Worm (Caenorhabditis elegans): ENCODE measurements around the gene C33D9.8.

C33D9.8 gene

ce11 chrIV:8782172-8782571 lies 4.4 kb downstream of the C33D9.8 start:
- TF ChIP-seq nhr-76 (tag; optimal IDR thresholded peaks at IDR 0.05) (no peak), nhr-237 (tag; optimal IDR thresholded peaks at IDR 0.05) (peak; percentile 56), pha-4 (tag; optimal IDR thresholded peaks at IDR 0.05) (peak; percentile 77), ceh-83 (GFP tag; optimal IDR thresholded peaks at IDR 0.05) (peak; percentile 52), nhr-12 (tag; optimal IDR thresholded peaks at IDR 0.05) (no peak), ztf-11 (tag; optimal IDR thresholded peaks at IDR 0.05) (peak; percentile 74), hlh-1 (tag; optimal IDR thresholded peaks at IDR 0.05) (peak; percentile 93), elt-1 (tag; optimal IDR thresholded peaks at IDR 0.05; ENCODE audit: borderline replicate concordance, insufficient read depth) (peak; percentile 45), bed-3 (GFP tag; optimal IDR thresholded peaks at IDR 0.05) (peak; percentile 14), nhr-2 (tag; optimal IDR thresholded peaks at IDR 0.05) (peak; percentile 26), unc-120 (tag; optimal IDR thresholded peaks at IDR 0.05; ENCODE audit: poor library complexity, severe bottlenecking) (peak; percentile 95), mls-2 (tag; optimal IDR thresholded peaks at IDR 0.05) (peak; percentile 74), unc-39 (tag; optimal IDR thresholded peaks at IDR 0.05) (no peak), M03D4.4 (tag; optimal IDR thresholded peaks at IDR 0.05) (peak; percentile 54), mep-1 (tag; optimal IDR thresholded peaks at IDR 0.05) (peak; percentile 84), lin-13 (tag; optimal IDR thresholded peaks at IDR 0.05) (peak; percentile 75), sptf-1 (tag; optimal IDR thresholded peaks at IDR 0.05) (peak; percentile 78), cnd-1 (tag; optimal IDR thresholded peaks at IDR 0.05) (peak; percentile 83), mab-5 (tag; optimal IDR thresholded peaks at IDR 0.05) (no peak), ceh-39 (tag; optimal IDR thresholded peaks at IDR 0.05) (no peak), flh-1 (GFP tag; optimal IDR thresholded peaks at IDR 0.05) (no peak), ham-2 (GFP tag; optimal IDR thresholded peaks at IDR 0.05) (peak; percentile 98), ceh-43 (GFP tag; optimal IDR thresholded peaks at IDR 0.05) (peak; percentile 31), nhr-28 (tag; optimal IDR thresholded peaks at IDR 0.05) (no peak), unc-62 (GFP tag; optimal IDR thresholded peaks at IDR 0.05) (peak; percentile 84), zip-8 (tag; optimal IDR thresholded peaks at IDR 0.05) (no peak), tbx-8 (GFP tag; optimal IDR thresholded peaks at IDR 0.05) (peak; percentile 21), blmp-1 (tag; optimal IDR thresholded peaks at IDR 0.05) (no peak), lsy-2 (tag; optimal IDR thresholded peaks at IDR 0.05) (peak; percentile 69), ces-1 (GFP tag; optimal IDR thresholded peaks at IDR 0.05) (peak; percentile 53), snpc-4 (tag; optimal IDR thresholded peaks at IDR 0.05) (no peak), drap-1 (GFP tag; optimal IDR thresholded peaks at IDR 0.05) (peak; percentile 75), elt-3 (tag; optimal IDR thresholded peaks at IDR 0.05) (peak; percentile 5), lin-32 (GFP tag; optimal IDR thresholded peaks at IDR 0.05) (peak; percentile 74), sem-2 (GFP tag; optimal IDR thresholded peaks at IDR 0.05) (no peak)

- no peak for TF ChIP-seq ceh-43 (GFP tag; optimal IDR thresholded peaks at IDR 0.05)
- no peak for TF ChIP-seq bed-3 (GFP tag; optimal IDR thresholded peaks at IDR 0.05)
- no peak for TF ChIP-seq ceh-39 (tag; optimal IDR thresholded peaks at IDR 0.05)
- no peak for TF ChIP-seq unc-62 (GFP tag; optimal IDR thresholded peaks at IDR 0.05)
- no peak for TF ChIP-seq elt-3 (tag; optimal IDR thresholded peaks at IDR 0.05)
- no peak for TF ChIP-seq snpc-4 (tag; optimal IDR thresholded peaks at IDR 0.05)
- no peak for TF ChIP-seq sptf-1 (tag; optimal IDR thresholded peaks at IDR 0.05)
- no peak for TF ChIP-seq zip-8 (tag; optimal IDR thresholded peaks at IDR 0.05)
- TF ChIP-seq ztf-11 (tag; optimal IDR thresholded peaks at IDR 0.05): no peak
- TF ChIP-seq hlh-1 (tag; optimal IDR thresholded peaks at IDR 0.05): no peak
- TF ChIP-seq elt-1 (tag; optimal IDR thresholded peaks at IDR 0.05; ENCODE audit: borderline replicate concordance, insufficient read depth): no peak
- TF ChIP-seq drap-1 (GFP tag; optimal IDR thresholded peaks at IDR 0.05): no peak
- no peak for TF ChIP-seq M03D4.4 (tag; optimal IDR thresholded peaks at IDR 0.05)
- no peak for TF ChIP-seq ceh-83 (GFP tag; optimal IDR thresholded peaks at IDR 0.05)
- no peak for TF ChIP-seq lin-13 (tag; optimal IDR thresholded peaks at IDR 0.05)
Measured at ce11 chrIV:8778045-8778444, 8.5 kb downstream of the C33D9.8 start, which contains the start of gene C33D9.6. Gene C33D9.6 (minus strand): TSS chrIV:8778145.

- TF ChIP-seq zip-8 (tag; optimal IDR thresholded peaks at IDR 0.05): no peak
- TF ChIP-seq elt-1 (tag; optimal IDR thresholded peaks at IDR 0.05; ENCODE audit: borderline replicate concordance, insufficient read depth): no peak
- TF ChIP-seq flh-1 (GFP tag; optimal IDR thresholded peaks at IDR 0.05): no peak
- TF ChIP-seq bed-3 (GFP tag; optimal IDR thresholded peaks at IDR 0.05): no peak
- no peak for TF ChIP-seq pha-4 (tag; optimal IDR thresholded peaks at IDR 0.05)
- TF ChIP-seq ces-1 (GFP tag; optimal IDR thresholded peaks at IDR 0.05): no peak
- TF ChIP-seq sem-2 (GFP tag; optimal IDR thresholded peaks at IDR 0.05): no peak
- no peak for TF ChIP-seq nhr-12 (tag; optimal IDR thresholded peaks at IDR 0.05)
- TF ChIP-seq nhr-237 (tag; optimal IDR thresholded peaks at IDR 0.05): no peak
- no peak for TF ChIP-seq nhr-2 (tag; optimal IDR thresholded peaks at IDR 0.05)
- no peak for TF ChIP-seq M03D4.4 (tag; optimal IDR thresholded peaks at IDR 0.05)
- no peak for TF ChIP-seq sptf-1 (tag; optimal IDR thresholded peaks at IDR 0.05)
- TF ChIP-seq mab-5 (tag; optimal IDR thresholded peaks at IDR 0.05): no peak
- TF ChIP-seq lin-13 (tag; optimal IDR thresholded peaks at IDR 0.05): no peak
- TF ChIP-seq lsy-2 (tag; optimal IDR thresholded peaks at IDR 0.05): no peak
- TF ChIP-seq ceh-83 (GFP tag; optimal IDR thresholded peaks at IDR 0.05): no peak
Measured at ce11 chrIV:8772800-8773256, 13.7 kb downstream of the C33D9.8 start, which contains the start of gene F20C5.6. Gene F20C5.6 (minus strand): TSS chrIV:8773206.
